Worm (Caenorhabditis elegans): Measurements from ENCODE around the gene R02F11.1.
A peak's percentile ranks its signal among the peaks of the same experiment; 100 is the strongest.

Gene R02F11.1

DNA sequence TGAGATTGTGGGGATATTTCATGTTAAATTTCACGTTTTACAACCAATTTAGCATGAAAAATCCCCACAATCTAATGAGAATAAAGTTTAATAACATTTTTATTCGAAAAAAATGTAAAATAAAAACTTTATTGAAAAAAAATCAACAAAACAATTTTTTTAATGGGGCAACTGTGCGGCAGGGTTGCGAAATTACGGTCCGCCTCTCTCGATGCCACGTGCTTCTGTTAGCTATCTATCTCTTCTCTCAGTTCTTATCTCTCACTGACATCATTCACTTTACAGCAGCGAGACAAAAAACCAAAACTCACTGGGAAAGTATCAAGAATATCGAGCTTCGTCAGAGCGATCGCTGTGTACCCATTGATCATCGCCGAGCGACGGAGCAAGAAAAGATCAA is 19.7 kb downstream of the R02F11.1 start:
- TF ChIP-seq pha-4 (tag; optimal IDR thresholded peaks at IDR 0.05) (no peak), cnd-1 (tag; optimal IDR thresholded peaks at IDR 0.05) (no peak), drap-1 (GFP tag; optimal IDR thresholded peaks at IDR 0.05) (no peak), mep-1 (tag; optimal IDR thresholded peaks at IDR 0.05) (no peak), ceh-43 (GFP tag; optimal IDR thresholded peaks at IDR 0.05) (no peak), sem-2 (GFP tag; optimal IDR thresholded peaks at IDR 0.05) (no peak), nhr-76 (tag; optimal IDR thresholded peaks at IDR 0.05) (no peak), ham-2 (GFP tag; optimal IDR thresholded peaks at IDR 0.05) (no peak), unc-120 (tag; optimal IDR thresholded peaks at IDR 0.05; ENCODE audit: poor library complexity, severe bottlenecking) (no peak), nhr-28 (tag; optimal IDR thresholded peaks at IDR 0.05) (no peak), sptf-1 (tag; optimal IDR thresholded peaks at IDR 0.05) (no peak), ceh-83 (GFP tag; optimal IDR thresholded peaks at IDR 0.05) (no peak), tbx-8 (GFP tag; optimal IDR thresholded peaks at IDR 0.05) (no peak), nhr-2 (tag; optimal IDR thresholded peaks at IDR 0.05) (no peak), lin-13 (tag; optimal IDR thresholded peaks at IDR 0.05) (no peak), mab-5 (tag; optimal IDR thresholded peaks at IDR 0.05) (no peak)

DNA sequence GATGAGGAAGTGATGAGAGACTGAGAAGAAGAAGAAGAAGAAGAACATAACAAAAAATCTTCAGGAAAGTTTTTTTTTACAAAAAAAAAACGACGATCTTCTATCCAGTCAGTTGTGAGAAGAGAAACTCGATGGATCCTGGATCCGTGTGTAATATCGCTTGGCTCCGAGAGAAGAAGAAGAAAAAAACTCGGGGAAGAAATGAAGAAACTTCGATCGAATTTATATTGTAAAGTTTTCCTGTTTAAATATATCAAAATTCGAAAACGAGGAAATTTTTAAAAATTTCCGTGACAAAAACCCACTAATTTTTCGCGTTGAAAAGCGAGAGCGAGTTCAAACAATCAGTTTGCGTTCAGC is 22.4 kb downstream of the R02F11.1 start, which contains the start of gene adss-1:
Gene adss-1 (minus strand): TSS at position 101 of the 360 bp plus-strand sequence.
- TF ChIP-seq nhr-28 (tag; optimal IDR thresholded peaks at IDR 0.05): no peak
- TF ChIP-seq ceh-39 (tag; optimal IDR thresholded peaks at IDR 0.05): no peak
- no peak for TF ChIP-seq pha-4 (tag; optimal IDR thresholded peaks at IDR 0.05)
- no peak for TF ChIP-seq nhr-76 (tag; optimal IDR thresholded peaks at IDR 0.05)
- no peak for TF ChIP-seq nhr-2 (tag; optimal IDR thresholded peaks at IDR 0.05)
- no peak for TF ChIP-seq ztf-11 (tag; optimal IDR thresholded peaks at IDR 0.05)
- TF ChIP-seq tbx-8 (GFP tag; optimal IDR thresholded peaks at IDR 0.05): no peak
- TF ChIP-seq zip-8 (tag; optimal IDR thresholded peaks at IDR 0.05): no peak
- no peak for TF ChIP-seq lin-13 (tag; optimal IDR thresholded peaks at IDR 0.05)
- no peak for TF ChIP-seq unc-62 (GFP tag; optimal IDR thresholded peaks at IDR 0.05)
- TF ChIP-seq hlh-1 (tag; optimal IDR thresholded peaks at IDR 0.05): no peak
- TF ChIP-seq ceh-43 (GFP tag; optimal IDR thresholded peaks at IDR 0.05): no peak
- no peak for TF ChIP-seq sptf-1 (tag; optimal IDR thresholded peaks at IDR 0.05)
- no peak for TF ChIP-seq mab-5 (tag; optimal IDR thresholded peaks at IDR 0.05)
- TF ChIP-seq drap-1 (GFP tag; optimal IDR thresholded peaks at IDR 0.05): no peak

DNA sequence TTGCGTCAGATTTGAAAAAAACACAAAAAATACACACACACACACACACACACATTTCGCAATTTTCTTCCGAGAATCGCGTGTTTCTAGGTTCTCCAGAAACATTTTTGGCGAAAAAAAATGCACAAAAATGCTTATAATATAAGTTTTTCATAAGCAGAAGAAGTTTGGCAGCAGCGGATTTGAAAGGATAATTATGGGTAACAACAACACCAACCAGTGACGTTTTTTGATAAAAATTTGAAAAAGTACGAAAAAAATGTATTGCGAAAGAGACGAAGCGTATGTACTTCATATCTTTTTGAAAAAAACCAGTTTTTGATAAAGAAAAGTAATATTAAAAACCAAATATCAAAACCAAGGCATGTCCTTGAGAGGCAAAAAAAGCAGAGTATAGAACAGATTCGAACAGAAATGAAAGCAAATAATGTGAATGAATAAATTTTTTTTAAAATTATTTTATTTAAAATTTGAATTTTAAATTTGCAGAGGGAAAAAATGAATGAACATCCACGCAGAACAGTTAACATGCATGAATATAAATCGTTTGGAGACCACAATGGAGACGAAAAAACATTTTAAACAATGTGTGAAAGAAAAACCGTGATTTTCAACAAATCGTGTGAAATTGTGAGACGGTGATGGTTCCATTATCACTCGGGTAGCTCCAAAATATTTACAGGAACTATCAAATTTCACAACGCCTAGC is 22.9 kb downstream of the R02F11.1 start:
- TF ChIP-seq elt-3 (tag; optimal IDR thresholded peaks at IDR 0.05) (no peak), snpc-4 (tag; optimal IDR thresholded peaks at IDR 0.05) (no peak), unc-39 (tag; optimal IDR thresholded peaks at IDR 0.05) (no peak), cnd-1 (tag; optimal IDR thresholded peaks at IDR 0.05) (no peak)

DNA sequence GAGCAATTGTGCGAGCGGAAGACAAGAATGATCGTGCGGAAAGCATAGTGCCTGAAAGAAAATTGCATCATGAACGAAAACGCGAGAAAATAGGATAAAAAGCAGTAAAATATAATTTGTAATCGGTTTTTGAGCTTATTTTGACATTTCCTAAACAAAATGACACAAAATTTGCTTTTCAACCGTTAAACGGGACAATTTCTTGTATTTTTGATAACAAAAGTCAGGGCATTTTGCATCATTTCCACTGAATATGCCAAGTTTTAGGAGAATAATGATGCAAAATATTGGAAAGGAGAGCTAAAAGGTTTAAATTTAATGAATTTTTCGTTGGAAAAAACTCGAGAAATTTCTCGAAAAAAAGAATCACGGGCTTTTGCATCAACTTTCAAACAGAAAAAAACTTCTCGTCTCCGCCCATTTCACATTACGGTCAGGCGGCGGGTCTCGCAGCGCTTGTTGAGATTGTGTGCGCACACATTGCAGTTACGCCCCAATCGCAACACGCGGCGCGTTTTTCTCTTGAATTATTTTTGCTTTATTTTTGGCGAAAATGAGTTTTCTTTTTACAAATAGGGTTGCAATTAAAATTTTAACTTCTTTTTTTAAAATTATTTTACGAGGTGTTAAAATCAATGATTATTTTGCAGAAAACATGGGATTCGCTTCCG is 26.0 kb downstream of the R02F11.1 start, which contains the start of the genes hsp-6 and C37H5.5:
Gene hsp-6 (minus strand): TSS at position 51 of the 671 bp plus-strand sequence.
Gene C37H5.5 (plus strand): TSS at position 651 of the 671 bp plus-strand sequence.
- TF ChIP-seq pha-4 (tag; optimal IDR thresholded peaks at IDR 0.05) (peak; percentile 24), M03D4.4 (tag; optimal IDR thresholded peaks at IDR 0.05) (peak; percentile 4), hlh-1 (tag; optimal IDR thresholded peaks at IDR 0.05) (peak; percentile 67), ceh-39 (tag; optimal IDR thresholded peaks at IDR 0.05) (no peak), nhr-2 (tag; optimal IDR thresholded peaks at IDR 0.05) (peak; percentile 22), nhr-237 (tag; optimal IDR thresholded peaks at IDR 0.05) (peak; percentile 79), drap-1 (GFP tag; optimal IDR thresholded peaks at IDR 0.05) (peak; percentile 10), unc-120 (tag; optimal IDR thresholded peaks at IDR 0.05; ENCODE audit: poor library complexity, severe bottlenecking) (peak; percentile 49), unc-62 (GFP tag; optimal IDR thresholded peaks at IDR 0.05) (peak; percentile 19), sptf-1 (tag; optimal IDR thresholded peaks at IDR 0.05) (peak; percentile 58), cnd-1 (tag; optimal IDR thresholded peaks at IDR 0.05) (peak; percentile 18), sem-2 (GFP tag; optimal IDR thresholded peaks at IDR 0.05) (no peak), mep-1 (tag; optimal IDR thresholded peaks at IDR 0.05) (peak; percentile 91), ces-1 (GFP tag; optimal IDR thresholded peaks at IDR 0.05) (peak; percentile 65), lin-13 (tag; optimal IDR thresholded peaks at IDR 0.05) (peak; percentile 83), zip-8 (tag; optimal IDR thresholded peaks at IDR 0.05) (no peak), ztf-11 (tag; optimal IDR thresholded peaks at IDR 0.05) (no peak), lsy-2 (tag; optimal IDR thresholded peaks at IDR 0.05) (peak; percentile 88)

DNA sequence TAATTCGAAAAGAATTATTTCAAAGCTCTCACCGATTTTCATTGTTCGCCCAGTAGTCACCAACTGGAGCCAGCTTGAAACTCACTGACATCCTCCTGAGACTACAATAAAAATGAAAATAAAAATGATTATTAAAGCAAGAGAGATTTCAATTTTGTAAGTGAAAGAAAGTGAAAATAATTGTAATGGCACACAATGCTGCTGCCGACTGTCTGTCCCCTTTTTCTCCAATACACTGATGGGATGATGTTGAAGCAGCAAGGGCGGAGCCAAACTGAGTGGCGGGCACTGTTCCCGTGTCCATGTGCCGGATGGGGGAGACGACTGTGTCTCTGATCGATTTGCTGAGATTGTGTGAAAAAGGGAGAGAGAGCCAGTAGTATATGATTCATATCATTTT is 33.4 kb downstream of the R02F11.1 start, which contains the start of gene C37H5.14:
Gene C37H5.14 (minus strand): TSS at position 101 of the 400 bp plus-strand sequence.
- TF ChIP-seq ceh-83 (GFP tag; optimal IDR thresholded peaks at IDR 0.05) (no peak), mab-5 (tag; optimal IDR thresholded peaks at IDR 0.05) (no peak), ces-1 (GFP tag; optimal IDR thresholded peaks at IDR 0.05) (no peak), blmp-1 (tag; optimal IDR thresholded peaks at IDR 0.05) (no peak), zip-8 (tag; optimal IDR thresholded peaks at IDR 0.05) (no peak), nhr-2 (tag; optimal IDR thresholded peaks at IDR 0.05) (no peak), ceh-43 (GFP tag; optimal IDR thresholded peaks at IDR 0.05) (no peak), hlh-1 (tag; optimal IDR thresholded peaks at IDR 0.05) (no peak), unc-39 (tag; optimal IDR thresholded peaks at IDR 0.05) (no peak), M03D4.4 (tag; optimal IDR thresholded peaks at IDR 0.05) (no peak), nhr-76 (tag; optimal IDR thresholded peaks at IDR 0.05) (no peak), nhr-28 (tag; optimal IDR thresholded peaks at IDR 0.05) (no peak), ham-2 (GFP tag; optimal IDR thresholded peaks at IDR 0.05) (no peak), nhr-12 (tag; optimal IDR thresholded peaks at IDR 0.05) (no peak)
